Worm (Caenorhabditis elegans) whole organism, L2 larva: Measurements from ENCODE around the gene srh-184.

Experiments used
- C34F6.9 ChIP-seq: fragments of 150-350 bp; optimal IDR thresholded peaks from 2 replicates; lab custom pipeline; 2014; ENCODE audit warnings: missing biosample characterization, missing genetic modification characterization
- F13H6.1 ChIP-seq: sonication (generic microtip); optimal IDR thresholded peaks from 2 replicates; lab custom pipeline; 2016; ENCODE audit warnings: missing genetic modification characterization, missing compliant biosample characterization
- R02D3.7 ChIP-seq: fragments of 150-350 bp; optimal IDR thresholded peaks from 2 replicates; lab custom pipeline; 2014; ENCODE audit warnings: missing biosample characterization, missing genetic modification characterization
- Y55F3AM.14 ChIP-seq: fragments of 200-800 bp; sonication (Bioruptor generic); optimal IDR thresholded peaks from 2 replicates; lab custom pipeline; 2018; ENCODE audit warnings: mild to moderate bottlenecking, missing genetic modification characterization, missing compliant biosample characterization
- alr-1 ChIP-seq: fragments of 150-350 bp; optimal IDR thresholded peaks from 2 replicates; lab custom pipeline; 2014; ENCODE audit warnings: missing biosample characterization, missing genetic modification characterization
- aly-2 ChIP-seq: fragments of 150-350 bp; optimal IDR thresholded peaks from 2 replicates; lab custom pipeline; 2014; ENCODE audit warnings: missing biosample characterization, missing genetic modification characterization
- ama-1 ChIP-seq: fragments of 150-350 bp; optimal IDR thresholded peaks from 2 replicates; lab custom pipeline; 2018; ENCODE audit warnings: inconsistent platforms
- blmp-1 ChIP-seq: sonication (generic microtip); optimal IDR thresholded peaks from 2 replicates; lab custom pipeline; 2017; ENCODE audit warnings: missing genetic modification characterization, mild to moderate bottlenecking, missing compliant biosample characterization, antibody characterized with exemption, moderate library complexity; ENCODE audit not compliant: insufficient read depth
- ceh-16 ChIP-seq: fragments of 150-350 bp; optimal IDR thresholded peaks from 2 replicates; lab custom pipeline; 2014; ENCODE audit warnings: missing biosample characterization, missing genetic modification characterization
- ceh-82 ChIP-seq: fragments of 150-350 bp; optimal IDR thresholded peaks from 2 replicates; lab custom pipeline; 2014; ENCODE audit warnings: missing biosample characterization, missing genetic modification characterization
- crh-2 ChIP-seq: sonication (generic microtip); optimal IDR thresholded peaks from 2 replicates; lab custom pipeline; 2017; ENCODE audit warnings: missing biosample characterization, missing genetic modification characterization
- dmd-4 ChIP-seq: sonication (generic microtip); optimal IDR thresholded peaks from 2 replicates; lab custom pipeline; 2017; ENCODE audit warnings: missing biosample characterization, missing genetic modification characterization
- egl-27 ChIP-seq: sonication (generic microtip); optimal IDR thresholded peaks from 3 replicates; lab custom pipeline; 2017; ENCODE audit warnings: missing biosample characterization, missing genetic modification reagents, missing genetic modification characterization
- elt-1 ChIP-seq: fragments of 150-350 bp; optimal IDR thresholded peaks from 2 replicates; lab custom pipeline; 2014; ENCODE audit warnings: missing biosample characterization, missing genetic modification characterization
- fos-1 ChIP-seq: fragments of 150-350 bp; optimal IDR thresholded peaks from 2 replicates; lab custom pipeline; 2014; ENCODE audit warnings: missing biosample characterization, missing genetic modification characterization
- lin-13 ChIP-seq: fragments of 150-350 bp; optimal IDR thresholded peaks from 2 replicates; lab custom pipeline; 2014; ENCODE audit warnings: missing biosample characterization, missing genetic modification reagents, missing genetic modification characterization
- lin-39 ChIP-seq: fragments of 150-350 bp; optimal IDR thresholded peaks from 2 replicates; lab custom pipeline; 2014; ENCODE audit warnings: missing biosample characterization, missing genetic modification reagents, missing genetic modification characterization
- lsy-2 ChIP-seq, 2 experiments: fragments of 150-350 bp in 1 of 2; sonication (generic microtip) in 1 of 2; optimal IDR thresholded peaks; 2 replicates each; lab custom pipeline; 2014 to 2017; ENCODE audit warnings: missing biosample characterization in 2 of 2, missing genetic modification characterization in 2 of 2
- mab-5 ChIP-seq: fragments of 150-350 bp; optimal IDR thresholded peaks from 2 replicates; lab custom pipeline; 2014; ENCODE audit warnings: missing biosample characterization, missing genetic modification characterization
- mbf-1 ChIP-seq: sonication (generic microtip); optimal IDR thresholded peaks from 2 replicates; lab custom pipeline; 2017; ENCODE audit warnings: missing biosample characterization, missing genetic modification characterization
- mdl-1 ChIP-seq, 2 experiments: fragments of 150-350 bp in 1 of 2; sonication (generic microtip) in 1 of 2; optimal IDR thresholded peaks; 2 replicates each; lab custom pipeline; 2017; ENCODE audit warnings: missing biosample characterization in 2 of 2, missing genetic modification characterization in 2 of 2
- nhr-10 ChIP-seq: sonication (generic microtip); optimal IDR thresholded peaks from 2 replicates; lab custom pipeline; 2017; ENCODE audit warnings: missing biosample characterization, missing genetic modification characterization
- nhr-11 ChIP-seq: fragments of 150-350 bp; optimal IDR thresholded peaks from 2 replicates; lab custom pipeline; 2014; ENCODE audit warnings: missing biosample characterization, missing genetic modification characterization
- nhr-12 ChIP-seq: fragments of 150-350 bp; optimal IDR thresholded peaks from 2 replicates; lab custom pipeline; 2014; ENCODE audit warnings: missing biosample characterization, missing genetic modification characterization
- nhr-129 ChIP-seq: fragments of 150-350 bp; optimal IDR thresholded peaks from 2 replicates; lab custom pipeline; 2014; ENCODE audit warnings: missing biosample characterization, missing genetic modification characterization
- nhr-237 ChIP-seq: fragments of 150-350 bp; optimal IDR thresholded peaks from 2 replicates; lab custom pipeline; 2014; ENCODE audit warnings: missing biosample characterization, missing genetic modification characterization
- nhr-25 ChIP-seq: fragments of 150-350 bp; sonication (generic microtip); optimal IDR thresholded peaks from 3 replicates; lab custom pipeline; 2014; ENCODE audit warnings: missing biosample characterization, missing genetic modification characterization
- nhr-6 ChIP-seq: fragments of 150-350 bp; optimal IDR thresholded peaks from 2 replicates; lab custom pipeline; 2014; ENCODE audit warnings: missing biosample characterization, missing genetic modification characterization
- nhr-77 ChIP-seq: fragments of 150-350 bp; optimal IDR thresholded peaks from 2 replicates; lab custom pipeline; 2014; ENCODE audit warnings: missing biosample characterization, missing genetic modification characterization
- sem-4 ChIP-seq: fragments of 150-350 bp; optimal IDR thresholded peaks from 2 replicates; lab custom pipeline; 2014; ENCODE audit warnings: missing biosample characterization, missing genetic modification reagents, missing genetic modification characterization
- skn-1 ChIP-seq: sonication (generic microtip); optimal IDR thresholded peaks from 2 replicates; lab custom pipeline; 2017; ENCODE audit warnings: missing biosample characterization, missing genetic modification characterization
- sma-9 ChIP-seq, 2 experiments: fragments of 150-350 bp in 1 of 2; sonication (generic microtip) in 1 of 2; optimal IDR thresholded peaks; 2 replicates each; lab custom pipeline; 2014 to 2016; ENCODE audit warnings: missing genetic modification characterization in 2 of 2, mild to moderate bottlenecking in 1 of 2, missing biosample characterization in 1 of 2, missing compliant biosample characterization in 1 of 2, missing genetic modification reagents in 1 of 2, moderate library complexity in 1 of 2
- snpc-4 ChIP-seq: fragments of 150-350 bp; optimal IDR thresholded peaks from 2 replicates; lab custom pipeline; 2014; ENCODE audit warnings: missing biosample characterization, missing genetic modification characterization
- unc-39 ChIP-seq: fragments of 150-350 bp; optimal IDR thresholded peaks from 2 replicates; lab custom pipeline; 2014; ENCODE audit warnings: missing biosample characterization, missing genetic modification characterization
- unc-55 ChIP-seq: fragments of 150-350 bp; sonication (generic microtip); optimal IDR thresholded peaks from 3 replicates; lab custom pipeline; 2014; ENCODE audit warnings: missing biosample characterization, missing genetic modification reagents, missing genetic modification characterization
- ztf-11 ChIP-seq: sonication (generic microtip); optimal IDR thresholded peaks from 2 replicates; lab custom pipeline; 2017; ENCODE audit warnings: missing biosample characterization, missing genetic modification characterization
- ztf-4 ChIP-seq: fragments of 150-350 bp; optimal IDR thresholded peaks from 2 replicates; lab custom pipeline; 2014; ENCODE audit warnings: missing biosample characterization, missing genetic modification characterization

srh-184 gene

DNA sequence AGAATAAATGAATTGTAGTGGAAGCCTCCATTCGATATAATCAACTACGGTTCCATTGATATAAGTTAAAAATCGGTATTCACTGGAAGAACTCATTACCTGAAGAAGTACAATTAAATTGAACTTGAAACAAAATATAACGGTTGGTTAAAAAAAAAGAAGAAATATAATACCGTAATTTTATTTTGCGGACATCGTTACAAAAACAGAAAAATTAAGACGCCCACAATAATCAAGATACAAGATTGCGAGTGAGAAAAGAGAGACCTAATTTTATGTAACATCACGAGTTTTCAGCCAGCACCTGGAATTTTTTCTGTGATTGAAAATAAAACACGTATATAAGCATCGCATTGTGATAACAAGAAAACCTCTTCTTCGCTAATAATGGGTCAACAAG lies 35.3 kb downstream of the srh-184 start, which contains the start of gene sre-6:
Gene sre-6 (minus strand): TSS at position 101 of the 400 bp plus-strand sequence.
- TF ChIP-seq nhr-25 = no peak
- no peak for TF ChIP-seq aly-2 (tag; lab: Kevin White, UChicago)
- TF ChIP-seq ama-1 (lab: Kevin White, UChicago) = no peak
- no peak for TF ChIP-seq sem-4
- no peak for TF ChIP-seq ceh-82
- no peak for TF ChIP-seq lin-13
- no peak for TF ChIP-seq ceh-16 (tag; lab: Kevin White, UChicago)
- TF ChIP-seq nhr-12 (tag; lab: Kevin White, UChicago) = no peak
- TF ChIP-seq mab-5 (tag; lab: Kevin White, UChicago) = no peak

DNA sequence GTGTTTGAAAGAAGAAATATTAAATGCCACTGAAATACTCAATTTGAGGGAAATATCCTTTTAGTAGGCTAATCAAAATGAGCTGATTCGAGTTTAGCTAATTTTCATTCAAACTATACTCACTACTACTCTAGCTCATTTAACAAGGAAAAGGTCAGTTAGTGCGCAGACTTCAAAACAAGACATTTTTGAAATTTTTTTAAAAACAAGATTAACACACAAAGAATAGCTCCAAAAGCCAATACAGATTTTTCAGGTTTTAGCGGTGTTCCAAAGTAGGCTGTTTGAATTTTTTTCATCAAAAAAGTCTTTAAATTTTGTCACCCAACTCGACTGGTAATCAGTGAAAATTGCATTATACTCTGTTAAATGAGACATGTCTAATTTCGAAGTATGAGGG lies 37.2 kb downstream of the srh-184 start:
- TF ChIP-seq nhr-25 = peak; percentile 31
- TF ChIP-seq nhr-129 (tag; lab: Kevin White, UChicago) = no peak

DNA sequence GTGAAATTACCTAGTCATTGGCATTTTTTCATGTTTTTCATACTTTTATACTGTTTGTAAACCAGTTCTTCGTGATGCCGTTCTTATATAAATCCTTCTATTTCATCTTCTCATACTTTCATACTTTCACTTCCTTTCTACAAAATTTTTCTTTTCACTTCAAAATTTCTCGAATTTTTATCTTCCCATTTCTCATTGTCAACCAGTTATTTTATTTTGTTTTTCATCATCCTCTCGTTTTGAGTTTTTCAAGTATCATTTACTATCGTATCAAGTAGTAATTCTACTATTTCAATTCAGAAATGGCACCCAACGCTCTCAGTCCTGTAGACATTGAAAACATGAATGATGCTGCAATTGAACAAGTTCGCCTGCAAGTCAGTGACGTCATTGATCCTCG lies 39.3 kb downstream of the srh-184 start, which contains the start of gene F28H7.8:
Gene F28H7.8 (plus strand): TSS at position 301 of the 400 bp plus-strand sequence.
- no peak for TF ChIP-seq mbf-1 (tag; lab: Kevin White, UChicago)
- peak; percentile 21 for TF ChIP-seq nhr-25
- TF ChIP-seq blmp-1 (tag; lab: Kevin White, UChicago) = peak; percentile 27
- TF ChIP-seq, all 48 proteins: peak for 2

DNA sequence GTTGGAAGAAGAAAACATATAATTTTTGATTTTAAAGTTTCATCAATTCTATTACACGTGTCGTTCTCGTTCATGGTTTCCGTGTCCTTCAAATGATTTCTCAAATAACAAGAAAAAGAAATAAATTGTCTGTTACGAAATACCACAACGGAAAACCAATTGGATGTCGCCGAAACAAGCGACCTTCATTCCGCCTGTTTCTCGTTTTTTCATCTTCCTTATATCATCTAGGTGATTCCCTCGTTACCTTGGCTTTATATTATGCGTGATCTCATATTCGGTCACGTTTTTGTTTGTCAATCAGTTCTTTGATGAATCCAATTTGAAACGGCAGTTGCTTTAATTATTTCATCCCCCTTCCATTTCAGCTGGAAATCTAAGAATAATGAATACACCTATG lies 40.9 kb downstream of the srh-184 start:
- TF ChIP-seq nhr-11 (tag; lab: Kevin White, UChicago) (no peak), F13H6.1 (tag; lab: Kevin White, UChicago) (no peak), dmd-4 (tag; lab: Kevin White, UChicago) (no peak), ztf-11 (tag; lab: Kevin White, UChicago) (no peak), nhr-77 (no peak), sem-4 (no peak), nhr-129 (tag; lab: Kevin White, UChicago) (peak; percentile 35), mbf-1 (tag; lab: Kevin White, UChicago) (no peak), lsy-2 (tag; optimal IDR thresholded peaks at IDR 0.05; lab: Kevin White, UChicago) (no peak), ztf-4 (no peak), nhr-25 (peak; percentile 74), unc-39 (no peak), blmp-1 (tag; lab: Kevin White, UChicago) (peak; percentile 48), R02D3.7 (tag; lab: Kevin White, UChicago) (no peak), unc-55 (no peak), fos-1 (tag; lab: Kevin White, UChicago) (no peak), crh-2 (tag; lab: Kevin White, UChicago) (no peak), C34F6.9 (tag; lab: Kevin White, UChicago) (no peak), sma-9 (GFP tag; optimal IDR thresholded peaks at IDR 0.05; lab: Kevin White, UChicago) (peak; percentile 0), sma-9 (tag; optimal IDR thresholded peaks at IDR 0.05; lab: Kevin White, UChicago) (no peak), nhr-10 (tag; lab: Kevin White, UChicago) (no peak), Y55F3AM.14 (GFP tag; lab: Kevin White, UChicago) (no peak), nhr-6 (tag; lab: Kevin White, UChicago) (no peak), elt-1 (no peak), snpc-4 (tag; lab: Kevin White, UChicago) (no peak)

DNA sequence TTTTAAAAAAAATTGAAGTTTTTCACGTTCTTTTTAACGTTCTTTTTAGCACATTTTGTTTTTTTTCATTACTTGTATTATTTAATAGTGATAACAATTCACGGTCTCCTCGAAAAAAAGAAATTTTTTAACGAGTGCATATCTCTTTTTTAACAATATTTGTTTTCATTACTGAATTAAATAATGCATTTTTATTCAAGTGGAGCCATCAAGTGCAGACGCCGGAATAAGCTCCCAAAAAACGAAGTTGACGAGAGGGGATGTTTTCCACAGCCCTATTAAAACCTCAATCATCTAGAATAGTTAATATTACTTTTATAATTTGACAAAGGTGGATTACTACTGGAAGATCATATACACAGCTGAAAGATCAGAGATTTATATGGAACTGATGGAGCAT lies 41.3 kb downstream of the srh-184 start, which contains the start of gene irld-6:
Gene irld-6 (minus strand): TSS at position 101 of the 400 bp plus-strand sequence.
- TF ChIP-seq crh-2 (tag; lab: Kevin White, UChicago) = no peak
- TF ChIP-seq ztf-4 = no peak
- no peak for TF ChIP-seq C34F6.9 (tag; lab: Kevin White, UChicago)
- TF ChIP-seq nhr-77 = no peak
- no peak for TF ChIP-seq skn-1
- TF ChIP-seq ceh-16 (tag; lab: Kevin White, UChicago) = no peak
- no peak for TF ChIP-seq ceh-82
- no peak for TF ChIP-seq nhr-237 (tag; lab: Kevin White, UChicago)
- TF ChIP-seq alr-1 (tag; lab: Kevin White, UChicago) = no peak
- no peak for TF ChIP-seq lin-39 (tag; lab: Kevin White, UChicago)
- TF ChIP-seq egl-27 (tag; lab: Kevin White, UChicago) = no peak
- no peak for TF ChIP-seq nhr-129 (tag; lab: Kevin White, UChicago)
- TF ChIP-seq ztf-11 (tag; lab: Kevin White, UChicago) = no peak
- no peak for TF ChIP-seq lin-13
- TF ChIP-seq mab-5 (tag; lab: Kevin White, UChicago) = no peak
- no peak for TF ChIP-seq mdl-1 (tag; optimal IDR thresholded peaks at IDR 0.05; lab: Kevin White, UChicago)
- no peak for TF ChIP-seq mbf-1 (tag; lab: Kevin White, UChicago)
- TF ChIP-seq nhr-12 (tag; lab: Kevin White, UChicago) = no peak
- TF ChIP-seq, all 48 proteins: peak for 0
